Worm (Caenorhabditis elegans) whole organism, young adult: ENCODE data around the gene C17H11.5.
"Not testable (repeated sequence)": the region's sequence is repeated elsewhere in the genome, so short reads cannot be mapped to it uniquely, and the experiment has no call there.

ENCODE experiments used
- B0035.1 ChIP-seq: sonication (generic microtip); optimal IDR thresholded peaks from 2 replicates; lab custom pipeline; 2016; ENCODE audit warnings: missing genetic modification characterization, mild to moderate bottlenecking, missing compliant biosample characterization, missing genotype, missing genetic modification reagents
- B0261.1 ChIP-seq: sonication (generic microtip); optimal IDR thresholded peaks from 2 replicates; lab custom pipeline; 2016; ENCODE audit warnings: mild to moderate bottlenecking, missing genetic modification characterization, moderate library complexity, missing compliant biosample characterization
- D2030.7 ChIP-seq: fragments of 200-800 bp; sonication (Bioruptor generic); IDR thresholded peaks from 2 replicates; pipeline ENCODE4 v1.3.6; 2022; ENCODE audit warnings: missing genetic modification reagents, missing genetic modification characterization, missing compliant biosample characterization
- F23B12.7 ChIP-seq: sonication (generic microtip); optimal IDR thresholded peaks from 2 replicates; lab custom pipeline; 2017; ENCODE audit warnings: missing genetic modification characterization, mild to moderate bottlenecking, missing compliant biosample characterization, antibody characterized with exemption, moderate library complexity; ENCODE audit not compliant: insufficient read depth
- F52B5.7 ChIP-seq: sonication (generic microtip); optimal IDR thresholded peaks from 2 replicates; lab custom pipeline; 2016; ENCODE audit warnings: mild to moderate bottlenecking, missing genetic modification characterization, missing compliant biosample characterization
- T07F8.4 ChIP-seq: sonication (generic microtip); optimal IDR thresholded peaks from 2 replicates; lab custom pipeline; 2016; ENCODE audit warnings: mild to moderate bottlenecking, missing genetic modification characterization, moderate library complexity, missing compliant biosample characterization
- ZK185.1 ChIP-seq: sonication (generic microtip); optimal IDR thresholded peaks from 2 replicates; lab custom pipeline; 2016; ENCODE audit warnings: mild to moderate bottlenecking, missing genetic modification characterization, missing compliant biosample characterization; ENCODE audit not compliant: poor library complexity, severe bottlenecking
- ama-1 ChIP-seq, 3 experiments: fragments of 150-350 bp in 1 of 3; sonication (generic microtip) in 2 of 3; optimal IDR thresholded peaks; 2 replicates each; lab custom pipeline; 2014 to 2018; ENCODE audit warnings: missing biosample characterization in 2 of 3, missing genetic modification characterization in 2 of 3, missing genetic modification reagents in 2 of 3
- aptf-3 ChIP-seq: fragments of 200-800 bp; sonication (Bioruptor generic); IDR thresholded peaks from 2 replicates; pipeline ENCODE4 v1.3.6; 2022; ENCODE audit warnings: missing genetic modification characterization, missing compliant biosample characterization
- atf-7 ChIP-seq: sonication (generic microtip); optimal IDR thresholded peaks from 2 replicates; lab custom pipeline; 2017; ENCODE audit warnings: mild to moderate bottlenecking, missing genetic modification characterization, missing compliant biosample characterization
- athp-1 ChIP-seq: sonication (generic microtip); optimal IDR thresholded peaks from 2 replicates; lab custom pipeline; 2017; ENCODE audit warnings: mild to moderate bottlenecking, missing genetic modification characterization, missing compliant biosample characterization
- attf-5 ChIP-seq: fragments of 200-800 bp; sonication (Bioruptor generic); optimal IDR thresholded peaks from 2 replicates; lab custom pipeline; 2018; ENCODE audit warnings: mild to moderate bottlenecking, missing genetic modification characterization, missing compliant biosample characterization
- cebp-1 ChIP-seq, 2 experiments: fragments of 200-800 bp in 1 of 2; sonication (Bioruptor generic) in 1 of 2; sonication (generic microtip) in 1 of 2; IDR thresholded peaks in 1 of 2; optimal IDR thresholded peaks in 1 of 2; 2 replicates each; pipeline versions ENCODE4 v1.3.6 to Lab custom; 2017 to 2022; ENCODE audit warnings: missing compliant biosample characterization in 2 of 2, missing genetic modification characterization in 2 of 2, mild to moderate bottlenecking in 1 of 2, missing genetic modification reagents in 1 of 2, moderate library complexity in 1 of 2
- die-1 ChIP-seq: sonication (generic microtip); optimal IDR thresholded peaks from 2 replicates; lab custom pipeline; 2016; ENCODE audit warnings: missing genotype, mild to moderate bottlenecking, missing genetic modification characterization, missing compliant biosample characterization
- dox-1 ChIP-seq: fragments of 200-800 bp; sonication (Bioruptor generic); IDR thresholded peaks from 2 replicates; pipeline ENCODE4 v1.3.6; 2022; ENCODE audit warnings: missing genetic modification reagents, missing genetic modification characterization, missing compliant biosample characterization
- him-1 ChIP-seq: sonication (generic microtip); optimal IDR thresholded peaks from 2 replicates; lab custom pipeline; 2016; ENCODE audit warnings: missing genotype, missing genetic modification reagents, missing genetic modification characterization, missing compliant biosample characterization
- hmg-1.2 ChIP-seq: fragments of 200-800 bp; sonication (Bioruptor generic); IDR thresholded peaks from 2 replicates; pipeline ENCODE4 v1.3.6; 2022; ENCODE audit warnings: missing genetic modification reagents, missing genetic modification characterization, missing compliant biosample characterization
- let-607 ChIP-seq, 2 experiments: fragments of 200-800 bp in 1 of 2; sonication (Bioruptor generic) in 1 of 2; sonication (generic microtip) in 1 of 2; optimal IDR thresholded peaks; 2 replicates each; lab custom pipeline; 2016 to 2018; ENCODE audit warnings: mild to moderate bottlenecking in 2 of 2, missing compliant biosample characterization in 2 of 2, missing genetic modification characterization in 2 of 2, moderate library complexity in 2 of 2, missing genotype in 1 of 2
- lin-26 ChIP-seq: fragments of 200-800 bp; sonication (Bioruptor generic); IDR thresholded peaks from 2 replicates; pipeline ENCODE4 v1.3.6; 2022; ENCODE audit warnings: missing genetic modification reagents, missing genetic modification characterization, missing compliant biosample characterization
- lin-35 ChIP-seq, 3 experiments: fragments of 150-350 bp in 2 of 3; sonication (generic microtip) in 1 of 3; optimal IDR thresholded peaks; 2 replicates each; lab custom pipeline; 2014 to 2018; ENCODE audit warnings: missing biosample characterization in 3 of 3, missing genetic modification characterization in 3 of 3, missing genetic modification reagents in 3 of 3
- lin-40 ChIP-seq: sonication (generic microtip); optimal IDR thresholded peaks from 2 replicates; lab custom pipeline; 2016; ENCODE audit warnings: missing genetic modification characterization, mild to moderate bottlenecking, missing compliant biosample characterization, missing genotype, missing genetic modification reagents
- madf-10 ChIP-seq: sonication (generic microtip); optimal IDR thresholded peaks from 2 replicates; lab custom pipeline; 2016; ENCODE audit warnings: mild to moderate bottlenecking, missing genetic modification characterization, missing compliant biosample characterization
- madf-6 ChIP-seq: fragments of 200-800 bp; sonication (Bioruptor generic); IDR thresholded peaks from 2 replicates; pipeline ENCODE4 v1.3.6; 2022; ENCODE audit warnings: missing genetic modification reagents, missing genetic modification characterization, missing compliant biosample characterization
- nfyb-1 ChIP-seq: fragments of 200-800 bp; sonication (Bioruptor generic); IDR thresholded peaks from 2 replicates; pipeline ENCODE4 v1.3.6; 2022; ENCODE audit warnings: missing genetic modification reagents, missing genetic modification characterization, missing compliant biosample characterization
- nhr-27 ChIP-seq: fragments of 200-800 bp; sonication (Bioruptor generic); optimal IDR thresholded peaks from 2 replicates; lab custom pipeline; 2018; ENCODE audit warnings: mild to moderate bottlenecking, missing genetic modification characterization, moderate library complexity, missing compliant biosample characterization
- nhr-80 ChIP-seq: sonication (generic microtip); optimal IDR thresholded peaks from 2 replicates; lab custom pipeline; 2016; ENCODE audit warnings: missing genetic modification characterization, missing compliant biosample characterization
- nhr-90 ChIP-seq: sonication (generic microtip); optimal IDR thresholded peaks from 2 replicates; lab custom pipeline; 2016; ENCODE audit warnings: missing genotype, mild to moderate bottlenecking, missing genetic modification characterization, missing compliant biosample characterization
- pbrm-1 ChIP-seq: fragments of 200-800 bp; sonication (Bioruptor generic); IDR thresholded peaks from 2 replicates; pipeline ENCODE4 v1.3.6; 2022; ENCODE audit warnings: missing genetic modification reagents, missing genetic modification characterization, missing compliant biosample characterization
- rec-8 ChIP-seq, 2 experiments: sonication (generic microtip); optimal IDR thresholded peaks; 2 replicates each; lab custom pipeline; 2016; ENCODE audit warnings: mild to moderate bottlenecking in 2 of 2, missing genetic modification characterization in 2 of 2, missing genetic modification reagents in 2 of 2, missing genotype in 2 of 2, missing biosample characterization in 1 of 2, missing compliant biosample characterization in 1 of 2, moderate library complexity in 1 of 2
- rpc-1 ChIP-seq, 2 experiments: fragments of 150-350 bp in 1 of 2; sonication (generic microtip) in 1 of 2; optimal IDR thresholded peaks; 2 replicates each; lab custom pipeline; 2014 to 2018; ENCODE audit warnings: missing biosample characterization in 1 of 2, missing genetic modification characterization in 1 of 2, missing genetic modification reagents in 1 of 2, missing genotype in 1 of 2
- snpc-3.4 ChIP-seq: sonication (generic microtip); optimal IDR thresholded peaks from 2 replicates; lab custom pipeline; 2017; ENCODE audit warnings: missing genetic modification characterization, mild to moderate bottlenecking, missing compliant biosample characterization, antibody characterized with exemption, moderate library complexity, missing genotype, missing genetic modification reagents
- snpc-4 ChIP-seq, 5 experiments: fragments of 150-350 bp in 1 of 5; sonication (generic microtip) in 4 of 5; optimal IDR thresholded peaks; 2 replicates each; lab custom pipeline; 2014 to 2018; ENCODE audit warnings: missing genetic modification characterization in 5 of 5, missing biosample characterization in 3 of 5, antibody characterized with exemption in 2 of 5, mild to moderate bottlenecking in 2 of 5, missing compliant biosample characterization in 2 of 5, missing genotype in 2 of 5, moderate library complexity in 2 of 5, missing genetic modification reagents in 1 of 5
- sptf-2 ChIP-seq: fragments of 200-800 bp; sonication (Bioruptor generic); optimal IDR thresholded peaks from 2 replicates; lab custom pipeline; 2018; ENCODE audit warnings: mild to moderate bottlenecking, missing genetic modification characterization, missing compliant biosample characterization
- tbp1 ChIP-seq: fragments of 200-800 bp; sonication (Bioruptor generic); optimal IDR thresholded peaks from 2 replicates; lab custom pipeline; 2018; ENCODE audit warnings: mild to moderate bottlenecking, missing genetic modification characterization, missing compliant biosample characterization
- ztf-18 ChIP-seq: sonication (generic microtip); optimal IDR thresholded peaks from 2 replicates; lab custom pipeline; 2016; ENCODE audit warnings: missing genotype, mild to moderate bottlenecking, missing genetic modification characterization, missing compliant biosample characterization
- ztf-22 ChIP-seq: fragments of 200-800 bp; sonication (Bioruptor generic); optimal IDR thresholded peaks from 2 replicates; lab custom pipeline; 2018; ENCODE audit warnings: mild to moderate bottlenecking, missing genetic modification characterization, moderate library complexity, missing compliant biosample characterization
- ztf-26 ChIP-seq: sonication (generic microtip); optimal IDR thresholded peaks from 2 replicates; lab custom pipeline; 2017; ENCODE audit warnings: missing genetic modification characterization, missing compliant biosample characterization

The C17H11.5 gene

ce11 chrX:8154374-8154836, 30.5 kb downstream of the C17H11.5 start:
- TF ChIP-seq lin-40 (tag; lab: Kevin White, UChicago) (peak; percentile 22), madf-10 (tag; lab: Kevin White, UChicago) (peak; percentile 25), dox-1 (GFP tag; lab: Robert Waterston, UW) (peak; percentile 46), rpc-1 (optimal IDR thresholded peaks at IDR 0.05; lab: Kevin White, UChicago) (peak; percentile 88), rpc-1 (tag; optimal IDR thresholded peaks at IDR 0.05; lab: Kevin White, UChicago) (peak; percentile 90), nhr-27 (tag; lab: Kevin White, UChicago) (peak; percentile 15), ztf-26 (tag; lab: Kevin White, UChicago) (peak; percentile 38), F23B12.7 (peak; percentile 55), sptf-2 (GFP tag; lab: Kevin White, UChicago) (peak; percentile 20), pbrm-1 (GFP tag; lab: Robert Waterston, UW) (peak; percentile 76), athp-1 (peak; percentile 36), atf-7 (peak; percentile 6), madf-6 (GFP tag; lab: Robert Waterston, UW) (0 out of 2 replicates have a peak, but pooled peaks have one; percentile 12), tbp1 (peak; percentile 86), B0035.1 (tag; lab: Kevin White, UChicago) (peak; percentile 29), lin-35 (GFP tag; optimal IDR thresholded peaks at IDR 0.05; lab: Kevin White, UChicago) (peak in 1 of 3 experiments; percentile 14), die-1 (tag; lab: Kevin White, UChicago) (peak; percentile 85), attf-5 (GFP tag; lab: Kevin White, UChicago) (peak; percentile 19), F52B5.7 (peak; percentile 41), rec-8 (tag; optimal IDR thresholded peaks at IDR 0.05; lab: Kevin White, UChicago) (peak in 1 of 2 experiments; percentile 62), snpc-3.4 (tag; lab: Kevin White, UChicago) (peak; percentile 56), ztf-22 (peak; percentile 47), B0261.1 (tag; lab: Kevin White, UChicago) (peak; percentile 84), nhr-80 (tag; lab: Kevin White, UChicago) (peak; percentile 12), D2030.7 (GFP tag; lab: Robert Waterston, UW) (peak; percentile 59), aptf-3 (GFP tag; lab: Robert Waterston, UW) (0 out of 2 replicates have a peak, but pooled peaks have one; percentile 32), him-1 (tag; lab: Kevin White, UChicago) (peak; percentile 54), nhr-90 (tag; lab: Kevin White, UChicago) (peak; percentile 58), ztf-18 (tag; lab: Kevin White, UChicago) (peak; percentile 61), snpc-4 (GFP tag; optimal IDR thresholded peaks at IDR 0.05; lab: Kevin White, UChicago) (peak; percentile 43), snpc-4 (tag; optimal IDR thresholded peaks at IDR 0.05; lab: Kevin White, UChicago) (peak in 3 of 4 experiments; percentile 3 to 53 (median 14)), ZK185.1 (peak; percentile 52), cebp-1 (tag; optimal IDR thresholded peaks at IDR 0.05; lab: Kevin White, UChicago) (peak; percentile 39), let-607 (tag; optimal IDR thresholded peaks at IDR 0.05; lab: Kevin White, UChicago) (peak in 1 of 2 experiments; percentile 39), hmg-1.2 (GFP tag; lab: Robert Waterston, UW) (peak; percentile 53), nfyb-1 (GFP tag; lab: Robert Waterston, UW) (peak; percentile 74; the same call in 1 of the 2 replicates), ama-1 (GFP tag; optimal IDR thresholded peaks at IDR 0.05; lab: Kevin White, UChicago) (peak in 1 of 2 experiments; percentile 23), lin-26 (GFP tag; lab: Robert Waterston, UW) (peak; percentile 73; the same call in 1 of the 2 replicates), T07F8.4 (tag; lab: Kevin White, UChicago) (peak; percentile 2)
- TF ChIP-seq cebp-1 (GFP tag; IDR thresholded peaks at IDR 0.05; lab: Robert Waterston, UW); ama-1 (optimal IDR thresholded peaks at IDR 0.05; lab: Kevin White, UChicago): not testable (repeated sequence)
